Fruit fly (Drosophila melanogaster) whole organism, embryonic: Measurements from ENCODE around the gene CG31661.

Source experiments
- Bgb ChIP-seq: fragments of 200-800 bp; sonication (Bioruptor generic); IDR thresholded peaks from 2 replicates; pipeline ENCODE4 v1.3.6; 2022; ENCODE audit warnings: missing biosample characterization, missing genetic modification characterization; ENCODE audit not compliant: partially characterized antibody
- CG11247 ChIP-seq: fragments of 200-800 bp; sonication (Bioruptor generic); IDR thresholded peaks from 2 replicates; pipeline ENCODE4 v1.3.6; 2022; ENCODE audit warnings: missing biosample characterization, missing genetic modification characterization
- CG11398 ChIP-seq: fragments of 200-800 bp; sonication (Bioruptor generic); optimal IDR thresholded peaks from 2 replicates; lab custom pipeline; 2016; ENCODE audit warnings: missing biosample characterization, missing genetic modification characterization
- CG11456 ChIP-seq: fragments of 200-800 bp; sonication (Bioruptor generic); IDR thresholded peaks from 3 replicates; pipeline ENCODE4 v1.3.6; 2022; ENCODE audit warnings: missing biosample characterization, missing genetic modification characterization
- CG11504 ChIP-seq: fragments of 200-800 bp; sonication (Bioruptor generic); optimal IDR thresholded peaks from 3 replicates; lab custom pipeline; 2019; ENCODE audit warnings: missing biosample characterization, mild to moderate bottlenecking, missing genetic modification characterization, moderate library complexity
- CG12391 ChIP-seq: fragments of 200-800 bp; sonication (Bioruptor generic); optimal IDR thresholded peaks from 3 replicates; lab custom pipeline; 2018; ENCODE audit warnings: missing biosample characterization, mild to moderate bottlenecking, missing genetic modification characterization, moderate library complexity
- CG14667 ChIP-seq: fragments of 200-800 bp; sonication (Bioruptor generic); IDR thresholded peaks from 2 replicates; pipeline ENCODE4 v1.3.6; 2022; ENCODE audit warnings: missing biosample characterization, missing genetic modification characterization
- CG15514 ChIP-seq: fragments of 200-800 bp; sonication (Bioruptor generic); optimal IDR thresholded peaks from 3 replicates; lab custom pipeline; 2017; ENCODE audit warnings: missing biosample characterization, missing genetic modification characterization, mild to moderate bottlenecking, moderate library complexity, missing genetic modification reagents
- CG15601 ChIP-seq: fragments of 200-800 bp; sonication (Bioruptor generic); optimal IDR thresholded peaks from 3 replicates; lab custom pipeline; 2019; ENCODE audit warnings: missing biosample characterization, mild to moderate bottlenecking, missing genetic modification characterization, moderate library complexity
- CG17361 ChIP-seq: fragments of 200-800 bp; sonication (Bioruptor generic); IDR thresholded peaks from 3 replicates; pipeline ENCODE4 v1.3.6; 2022; ENCODE audit warnings: missing biosample characterization, missing genetic modification characterization
- CG30403 ChIP-seq: fragments of 200-800 bp; sonication (Bioruptor generic); optimal IDR thresholded peaks from 3 replicates; lab custom pipeline; 2016; ENCODE audit warnings: missing biosample characterization, missing genetic modification characterization
- CG32767 ChIP-seq: fragments of 200-800 bp; sonication (Bioruptor generic); IDR thresholded peaks from 2 replicates; pipeline ENCODE4 v1.3.6; 2022; ENCODE audit warnings: missing biosample characterization, missing genetic modification characterization
- CG34224 ChIP-seq: fragments of 200-800 bp; sonication (Bioruptor generic); IDR thresholded peaks from 3 replicates; pipeline ENCODE4 v1.3.6; 2022; ENCODE audit warnings: missing biosample characterization, missing genetic modification characterization; ENCODE audit not compliant: partially characterized antibody
- CG3847 ChIP-seq: fragments of 200-800 bp; sonication (Bioruptor generic); IDR thresholded peaks from 2 replicates; pipeline ENCODE4 v1.3.6; 2022; ENCODE audit warnings: missing biosample characterization, missing genetic modification characterization
- CG6791 ChIP-seq: fragments of 200-800 bp; sonication (Bioruptor generic); IDR thresholded peaks from 3 replicates; pipeline ENCODE4 v1.3.6; 2022; ENCODE audit warnings: missing biosample characterization, missing genetic modification characterization; ENCODE audit not compliant: partially characterized antibody
- CG6813 ChIP-seq: fragments of 200-800 bp; sonication (Bioruptor generic); optimal IDR thresholded peaks from 2 replicates; lab custom pipeline; 2017; ENCODE audit warnings: missing biosample characterization, missing genetic modification characterization, mild to moderate bottlenecking, moderate library complexity, missing genetic modification reagents
- CG8924 ChIP-seq: fragments of 200-800 bp; optimal IDR thresholded peaks from 3 replicates; lab custom pipeline; 2019; ENCODE audit warnings: missing biosample characterization, mild to moderate bottlenecking, missing genetic modification characterization, moderate library complexity
- Camta ChIP-seq: fragments of 200-800 bp; sonication (Bioruptor generic); optimal IDR thresholded peaks from 2 replicates; lab custom pipeline; 2016; ENCODE audit warnings: missing biosample characterization, missing genetic modification characterization
- CkIIα-i1 ChIP-seq: fragments of 200-800 bp; sonication (Bioruptor generic); IDR thresholded peaks from 2 replicates; pipeline ENCODE4 v1.3.6; 2022; ENCODE audit warnings: missing biosample characterization, missing genetic modification characterization
- E2f2 ChIP-seq: fragments of 200-800 bp; sonication (Bioruptor generic); IDR thresholded peaks from 2 replicates; pipeline ENCODE4 v1.3.6; 2022; ENCODE audit warnings: missing biosample characterization, missing genetic modification characterization
- Fer2 ChIP-seq: fragments of 200-800 bp; sonication (Bioruptor generic); optimal IDR thresholded peaks from 2 replicates; lab custom pipeline; 2018; ENCODE audit warnings: missing biosample characterization, mild to moderate bottlenecking, missing genetic modification characterization, moderate library complexity
- Gug ChIP-seq: fragments of 200-800 bp; sonication (Bioruptor generic); IDR thresholded peaks from 4 replicates; pipeline ENCODE4 v1.3.6; 2022; ENCODE audit warnings: missing biosample characterization, missing genetic modification characterization
- Hmx ChIP-seq: fragments of 200-800 bp; sonication (Bioruptor generic); optimal IDR thresholded peaks from 2 replicates; lab custom pipeline; 2016; ENCODE audit warnings: missing biosample characterization, missing genetic modification characterization
- Kr ChIP-seq: fragments of 200-800 bp; sonication (Bioruptor generic); optimal IDR thresholded peaks from 2 replicates; lab custom pipeline; 2017; ENCODE audit warnings: missing biosample characterization, mild to moderate bottlenecking, missing genetic modification characterization
- Lhr ChIP-seq: fragments of 200-800 bp; sonication (Bioruptor generic); optimal IDR thresholded peaks from 3 replicates; lab custom pipeline; 2017; ENCODE audit warnings: mild to moderate bottlenecking, missing biosample characterization, missing genetic modification reagents, missing genetic modification characterization
- Med ChIP-seq: fragments of 200-800 bp; sonication (Bioruptor generic); peaks from one replicate; lab custom pipeline; 2016; ENCODE audit warnings: missing biosample characterization, missing genetic modification characterization, mild to moderate bottlenecking, inconsistent platforms, moderate library complexity
- Mrtf ChIP-seq: fragments of 200-800 bp; sonication (Bioruptor generic); IDR thresholded peaks from 3 replicates; pipeline ENCODE4 v1.3.6; 2022; ENCODE audit warnings: missing biosample characterization, missing genetic modification characterization
- Nf-YC ChIP-seq: fragments of 200-800 bp; optimal IDR thresholded peaks from 3 replicates; lab custom pipeline; 2019; ENCODE audit warnings: missing biosample characterization, mild to moderate bottlenecking, missing genetic modification characterization, moderate library complexity
- Oaz ChIP-seq: fragments of 200-800 bp; sonication (Bioruptor generic); IDR thresholded peaks from 2 replicates; pipeline ENCODE4 v1.3.6; 2022; ENCODE audit warnings: missing biosample characterization, missing genetic modification characterization
- Opbp ChIP-seq: fragments of 200-800 bp; sonication (Bioruptor generic); IDR thresholded peaks from 3 replicates; pipeline ENCODE4 v1.3.6; 2022; ENCODE audit warnings: missing biosample characterization, missing genetic modification characterization; ENCODE audit not compliant: partially characterized antibody
- Rx ChIP-seq: fragments of 200-800 bp; sonication (Bioruptor generic); IDR thresholded peaks from 2 replicates; pipeline ENCODE4 v1.3.6; 2022; ENCODE audit warnings: missing biosample characterization, missing genetic modification characterization
- Sox102F ChIP-seq: fragments of 200-800 bp; sonication (Bioruptor generic); optimal IDR thresholded peaks from 2 replicates; lab custom pipeline; 2018; ENCODE audit warnings: missing biosample characterization, mild to moderate bottlenecking, missing genetic modification characterization, moderate library complexity
- ap ChIP-seq: fragments of 200-800 bp; sonication (Bioruptor generic); IDR thresholded peaks from 2 replicates; pipeline ENCODE4 v1.3.6; 2022; ENCODE audit warnings: missing biosample characterization, missing genetic modification characterization
- az2 ChIP-seq: fragments of 200-800 bp; sonication (Bioruptor generic); optimal IDR thresholded peaks from 3 replicates; lab custom pipeline; 2016; ENCODE audit warnings: missing biosample characterization, missing genetic modification characterization
- bowl ChIP-seq: fragments of 200-800 bp; sonication (Bioruptor generic); IDR thresholded peaks from 2 replicates; pipeline ENCODE4 v1.3.6; 2022; ENCODE audit warnings: missing biosample characterization, missing genetic modification characterization
- cg ChIP-seq: fragments of 200-800 bp; sonication (Bioruptor generic); optimal IDR thresholded peaks from 3 replicates; lab custom pipeline; 2019; ENCODE audit warnings: missing biosample characterization, mild to moderate bottlenecking, missing genetic modification characterization, moderate library complexity
- chif ChIP-seq, 2 experiments: fragments of 200-800 bp; sonication (Bioruptor generic); optimal IDR thresholded peaks; 3 replicates each; lab custom pipeline; 2016; ENCODE audit warnings: missing biosample characterization in 2 of 2, missing genetic modification characterization in 2 of 2
- danr ChIP-seq: fragments of 200-800 bp; sonication (Bioruptor generic); IDR thresholded peaks from 2 replicates; pipeline ENCODE4 v1.3.6; 2022; ENCODE audit warnings: missing biosample characterization, missing genetic modification characterization
- dpn ChIP-seq, 2 experiments: fragments of 200-800 bp; sonication (Bioruptor generic); optimal IDR thresholded peaks; 3 replicates each; lab custom pipeline; 2016; ENCODE audit warnings: missing biosample characterization in 2 of 2, missing genetic modification characterization in 2 of 2
- exex ChIP-seq: fragments of 200-800 bp; sonication (Bioruptor generic); optimal IDR thresholded peaks from 4 replicates; lab custom pipeline; 2018; ENCODE audit warnings: missing biosample characterization, mild to moderate bottlenecking, missing genetic modification characterization, moderate library complexity
- h ChIP-seq: fragments of >200 bp; optimal IDR thresholded peaks from 2 replicates; lab custom pipeline; 2017
- pan ChIP-seq, 4 experiments: fragments of >200 bp in 3 of 4; fragments of 200-800 bp in 1 of 4; sonication (Bioruptor generic) in 1 of 4; optimal IDR thresholded peaks in 3 of 4; IDR thresholded peaks in 1 of 4; 2 replicates each; pipeline versions ENCODE4 v1.3.6 to Lab custom; 2017 to 2022; ENCODE audit warnings: missing biosample characterization in 2 of 4, missing genetic modification characterization in 2 of 4, mixed read lengths in 1 of 4
- pita ChIP-seq: fragments of 200-800 bp; sonication (Bioruptor generic); optimal IDR thresholded peaks from 2 replicates; lab custom pipeline; 2017; ENCODE audit warnings: missing biosample characterization, mild to moderate bottlenecking, missing genetic modification characterization
- slbo ChIP-seq: fragments of 200-800 bp; sonication (Bioruptor generic); IDR thresholded peaks from 2 replicates; pipeline ENCODE4 v1.3.6; 2022; ENCODE audit warnings: missing biosample characterization, missing genetic modification characterization
- sqz ChIP-seq: fragments of 200-800 bp; sonication (Bioruptor generic); optimal IDR thresholded peaks from 3 replicates; lab custom pipeline; 2018; ENCODE audit warnings: missing biosample characterization, mild to moderate bottlenecking, missing genetic modification characterization
- tna ChIP-seq: fragments of 200-800 bp; sonication (Bioruptor generic); IDR thresholded peaks from 2 replicates; pipeline ENCODE4 v1.3.6; 2022; ENCODE audit warnings: missing biosample characterization, missing genetic modification characterization; ENCODE audit not compliant: partially characterized antibody
- trem ChIP-seq: fragments of 200-800 bp; optimal IDR thresholded peaks from 3 replicates; lab custom pipeline; 2019; ENCODE audit warnings: missing biosample characterization, mild to moderate bottlenecking, missing genetic modification characterization, moderate library complexity
- tx ChIP-seq: fragments of 200-800 bp; sonication (Bioruptor generic); optimal IDR thresholded peaks from 2 replicates; lab custom pipeline; 2016; ENCODE audit warnings: missing biosample characterization, missing genetic modification characterization
- vvl ChIP-seq: fragments of 200-800 bp; sonication (Bioruptor generic); IDR thresholded peaks from 2 replicates; pipeline ENCODE4 v1.3.6; 2022; ENCODE audit warnings: missing biosample characterization, missing genetic modification characterization
- zen2 ChIP-seq: fragments of 200-800 bp; sonication (Bioruptor generic); IDR thresholded peaks from 3 replicates; pipeline ENCODE4 v1.3.6; 2022; ENCODE audit warnings: missing biosample characterization, missing genetic modification characterization; ENCODE audit not compliant: partially characterized antibody

The CG31661 gene

DNA sequence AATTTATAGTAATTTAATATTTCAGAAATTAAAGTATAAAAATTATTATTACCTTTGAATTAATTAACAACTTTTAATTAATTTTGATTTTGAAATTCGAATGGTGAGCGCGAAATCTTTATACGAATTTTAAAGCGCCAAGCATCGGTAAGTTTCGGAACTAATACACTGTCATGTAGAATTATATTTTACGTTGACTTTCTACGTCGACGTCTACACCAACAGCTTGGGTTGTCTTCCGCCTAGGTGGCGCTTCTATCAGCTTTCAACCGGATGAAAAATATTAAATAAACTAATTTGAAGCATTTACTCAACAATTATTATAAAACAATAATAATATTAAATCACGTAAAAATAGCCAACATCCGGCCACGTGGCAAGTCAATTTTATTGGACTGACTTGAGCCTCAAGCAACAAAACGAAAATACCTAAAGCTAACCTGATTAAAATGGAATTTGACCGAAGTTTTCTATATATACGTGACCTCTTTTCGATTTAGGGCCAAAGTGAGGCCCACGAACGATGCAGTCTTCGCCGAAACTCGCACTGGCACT lies 5.2 kb upstream of the CG31661 start, which contains the start of gene CG31928 (continued):
- TF ChIP-seq Sox102F (GFP tag; lab: Kevin White, UChicago) (peak; percentile 26), CG11456 (GFP tag; lab: Robert Waterston, UW) (peak; percentile 57; the same call in 1 of the 3 replicates), CG6791 (GFP tag; lab: Robert Waterston, UW) (peak; percentile 12; the same call in 1 of the 3 replicates), CG11398 (GFP tag; lab: Kevin White, UChicago) (no peak), pan (optimal IDR thresholded peaks at IDR 0.05; lab: Kevin White, UChicago) (no peak), pan (GFP tag; optimal IDR thresholded peaks at IDR 0.05 in 1 of 2, IDR thresholded peaks at IDR 0.05 in 1 of 2) (peak in 1 of 2 experiments; percentile 14), tna (no peak), Hmx (GFP tag; lab: Kevin White, UChicago) (no peak), Fer2 (tag; lab: Kevin White, UChicago) (no peak), CG32767 (no peak), Mrtf (GFP tag; lab: Robert Waterston, UW) (no peak), ap (no peak), CG34224 (GFP tag; lab: Robert Waterston, UW) (no peak), h (no peak), Med (GFP tag; lab: Kevin White, UChicago) (peak; percentile 78), CG6813 (GFP tag; lab: Kevin White, UChicago) (no peak), pita (GFP tag; lab: Kevin White, UChicago) (peak; percentile 33), Kr (no peak), slbo (GFP tag; lab: Robert Waterston, UW) (peak; percentile 52), CG15514 (GFP tag; lab: Kevin White, UChicago) (no peak), sqz (GFP tag; lab: Kevin White, UChicago) (no peak), CG11247 (0 out of 2 replicates have a peak, but pooled peaks have one; percentile 21), CG3847 (GFP tag; lab: Robert Waterston, UW) (no peak), Gug (GFP tag; lab: Robert Waterston, UW) (no peak), Nf-YC (tag; lab: Kevin White, UChicago) (no peak), CG8924 (no peak), az2 (GFP tag; lab: Kevin White, UChicago) (no peak), CG14667 (no peak), zen2 (GFP tag; lab: Robert Waterston, UW) (no peak), CG11504 (tag; lab: Kevin White, UChicago) (peak; percentile 52), CkIIα-i1 (GFP tag; lab: Robert Waterston, UW) (no peak), bowl (GFP tag; lab: Robert Waterston, UW) (no peak), tx (GFP tag; lab: Kevin White, UChicago) (no peak), E2f2 (GFP tag; lab: Robert Waterston, UW) (peak; percentile 85), CG15601 (tag; lab: Kevin White, UChicago) (peak; percentile 7), exex (no peak), danr (GFP tag; lab: Robert Waterston, UW) (no peak), Oaz (GFP tag; lab: Robert Waterston, UW) (no peak), Camta (GFP tag; lab: Kevin White, UChicago) (no peak), CG30403 (peak; percentile 32), dpn (GFP tag; optimal IDR thresholded peaks at IDR 0.05; lab: Kevin White, UChicago) (peak; percentile 7 to 27), Bgb (GFP tag; lab: Robert Waterston, UW) (peak; percentile 72), CG17361 (GFP tag; lab: Robert Waterston, UW) (no peak), Lhr (GFP tag; lab: Kevin White, UChicago) (peak; percentile 42), cg (GFP tag; lab: Kevin White, UChicago) (no peak), trem (tag; lab: Kevin White, UChicago) (peak; percentile 47), Opbp (GFP tag; lab: Robert Waterston, UW) (peak; percentile 48; the same call in 1 of the 3 replicates), vvl (GFP tag; lab: Robert Waterston, UW) (0 out of 2 replicates have a peak, but pooled peaks have one; percentile 20), chif (GFP tag; optimal IDR thresholded peaks at IDR 0.05; lab: Kevin White, UChicago) (peak in 1 of 2 experiments; percentile 46), Rx (GFP tag; lab: Robert Waterston, UW) (no peak), CG12391 (tag; lab: Kevin White, UChicago) (peak; percentile 18)
